Fruit fly (Drosophila melanogaster): ENCODE data around the gene CG2129.

- TF ChIP-seq GATAd (GFP tag; optimal IDR thresholded peaks at IDR 0.05) (no peak), usp (GFP tag; optimal IDR thresholded peaks at IDR 0.05) (no peak), Abd-B (GFP tag; optimal IDR thresholded peaks at IDR 0.05) (no peak), Myc (optimal IDR thresholded peaks at IDR 0.05) (no peak), Mio (GFP tag; optimal IDR thresholded peaks at IDR 0.05) (no peak)
Observed at dm6 chrX:8128133-8128532, 17.5 kb upstream of the CG2129 start.
